Worm (Caenorhabditis elegans) whole organism, L1 larva: ENCODE results near the gene sdz-9.
A peak's percentile ranks its signal among the peaks of the same experiment; 100 is the strongest.

Experiments used
- C16A3.4 ChIP-seq: fragments of 150-350 bp; optimal IDR thresholded peaks from 2 replicates; lab custom pipeline; 2014; ENCODE audit warnings: missing biosample characterization, missing genetic modification characterization
- C34B4.2 ChIP-seq: sonication (generic microtip); optimal IDR thresholded peaks from 2 replicates; lab custom pipeline; 2017; ENCODE audit warnings: mild to moderate bottlenecking, missing genetic modification characterization, missing compliant biosample characterization
- ceh-82 ChIP-seq, 3 experiments: fragments of 150-350 bp in 1 of 3; sonication (generic microtip) in 2 of 3; optimal IDR thresholded peaks; 2 replicates each; lab custom pipeline; 2014 to 2017; ENCODE audit warnings: missing biosample characterization in 3 of 3, missing genetic modification characterization in 3 of 3
- ceh-88 ChIP-seq: fragments of 200-800 bp; sonication (Bioruptor generic); IDR thresholded peaks from 2 replicates; pipeline ENCODE4 v1.3.6; 2022; ENCODE audit warnings: missing genetic modification characterization, missing compliant biosample characterization
- ces-1 ChIP-seq: fragments of 150-350 bp; optimal IDR thresholded peaks from 2 replicates; lab custom pipeline; 2014; ENCODE audit warnings: missing biosample characterization, missing genetic modification reagents, missing genetic modification characterization
- dpl-1 ChIP-seq, 3 experiments: fragments of 150-350 bp in 2 of 3; sonication (generic microtip) in 1 of 3; optimal IDR thresholded peaks; 2 replicates each; lab custom pipeline; 2014 to 2017; ENCODE audit warnings: missing biosample characterization in 3 of 3, missing genetic modification characterization in 3 of 3, missing genetic modification reagents in 3 of 3
- efl-1 ChIP-seq, 4 experiments: fragments of 150-350 bp; optimal IDR thresholded peaks in 3 of 4; peaks in 1 of 4; 1 replicate in 1 of 4; 2 replicates in 3 of 4; lab custom pipeline; 2014; ENCODE audit warnings: missing biosample characterization in 2 of 4, missing genetic modification characterization in 2 of 4, missing genetic modification reagents in 2 of 4
- fkh-10 ChIP-seq: sonication (generic microtip); optimal IDR thresholded peaks from 2 replicates; lab custom pipeline; 2017; ENCODE audit warnings: missing biosample characterization, missing genetic modification reagents, missing genetic modification characterization
- fkh-8 ChIP-seq: sonication (generic microtip); optimal IDR thresholded peaks from 2 replicates; lab custom pipeline; 2016; ENCODE audit warnings: mild to moderate bottlenecking, missing genetic modification characterization, missing compliant biosample characterization
- fos-1 ChIP-seq: fragments of 150-350 bp; optimal IDR thresholded peaks from 2 replicates; lab custom pipeline; 2014; ENCODE audit warnings: missing biosample characterization, missing genetic modification characterization
- hlh-17 ChIP-seq: fragments of 200-800 bp; sonication (Bioruptor generic); optimal IDR thresholded peaks from 2 replicates; lab custom pipeline; 2018; ENCODE audit warnings: missing genetic modification characterization, mild to moderate bottlenecking, missing compliant biosample characterization, moderate library complexity, borderline replicate concordance
- hpl-2 ChIP-seq: fragments of 150-350 bp; optimal IDR thresholded peaks from 2 replicates; lab custom pipeline; 2014; ENCODE audit warnings: missing biosample characterization, missing genetic modification reagents, missing genetic modification characterization
- jun-1 ChIP-seq: fragments of 150-350 bp; optimal IDR thresholded peaks from 2 replicates; lab custom pipeline; 2014; ENCODE audit warnings: missing biosample characterization, missing genetic modification reagents, missing genetic modification characterization
- lin-13 ChIP-seq: fragments of 150-350 bp; optimal IDR thresholded peaks from 2 replicates; lab custom pipeline; 2014; ENCODE audit warnings: missing biosample characterization, missing genetic modification reagents, missing genetic modification characterization
- lin-14 ChIP-seq: fragments of 200-800 bp; sonication (Bioruptor generic); optimal IDR thresholded peaks from 2 replicates; lab custom pipeline; 2018; ENCODE audit warnings: mild to moderate bottlenecking, missing genetic modification characterization, moderate library complexity, missing compliant biosample characterization
- lin-35 ChIP-seq, 2 experiments: fragments of 150-350 bp; optimal IDR thresholded peaks; 2 replicates each; lab custom pipeline; 2014; ENCODE audit warnings: missing biosample characterization in 2 of 2, missing genetic modification characterization in 2 of 2, missing genetic modification reagents in 2 of 2
- lin-39 ChIP-seq: fragments of 150-350 bp; optimal IDR thresholded peaks from 2 replicates; lab custom pipeline; 2014; ENCODE audit warnings: missing biosample characterization, missing genetic modification reagents, missing genetic modification characterization
- lsy-2 ChIP-seq, 2 experiments: fragments of 150-350 bp; optimal IDR thresholded peaks; 2 replicates each; lab custom pipeline; 2014; ENCODE audit warnings: missing biosample characterization in 2 of 2, missing genetic modification characterization in 2 of 2
- mab-9 ChIP-seq: fragments of 200-800 bp; sonication (Bioruptor generic); IDR thresholded peaks from 2 replicates; pipeline ENCODE4 v1.3.6; 2022; ENCODE audit warnings: missing genetic modification reagents, missing genetic modification characterization, missing compliant biosample characterization
- mdl-1 ChIP-seq, 2 experiments: fragments of 150-350 bp; optimal IDR thresholded peaks; 2 replicates each; lab custom pipeline; 2014 to 2017; ENCODE audit warnings: missing biosample characterization in 2 of 2, missing genetic modification characterization in 2 of 2, inconsistent platforms in 1 of 2
- mep-1 ChIP-seq: fragments of 150-350 bp; optimal IDR thresholded peaks from 2 replicates; lab custom pipeline; 2014; ENCODE audit warnings: missing biosample characterization, missing genetic modification characterization
- nhr-19 ChIP-seq: fragments of 200-800 bp; sonication (Bioruptor generic); conservative IDR thresholded peaks from 2 replicates; pipeline ENCODE4 v1.3.6; 2022; ENCODE audit warnings: missing genetic modification characterization, missing compliant biosample characterization
- nhr-47 ChIP-seq: sonication (generic microtip); optimal IDR thresholded peaks from 2 replicates; lab custom pipeline; 2016; ENCODE audit warnings: mild to moderate bottlenecking, missing genetic modification characterization, moderate library complexity, missing compliant biosample characterization
- nhr-71 ChIP-seq: sonication (generic microtip); optimal IDR thresholded peaks from 2 replicates; lab custom pipeline; 2016; ENCODE audit warnings: mild to moderate bottlenecking, missing genetic modification characterization, moderate library complexity, missing compliant biosample characterization
- nhr-76 ChIP-seq: sonication (generic microtip); optimal IDR thresholded peaks from 2 replicates; lab custom pipeline; 2017; ENCODE audit warnings: missing biosample characterization, missing genetic modification characterization
- nhr-84 ChIP-seq: sonication (generic microtip); optimal IDR thresholded peaks from 2 replicates; lab custom pipeline; 2017; ENCODE audit warnings: missing biosample characterization, missing genetic modification characterization
- nhr-85 ChIP-seq: sonication (generic microtip); peaks from one replicate; lab custom pipeline; 2016; ENCODE audit warnings: missing genetic modification characterization, inconsistent platforms, missing compliant biosample characterization
- pax-3 ChIP-seq: fragments of 200-800 bp; sonication (Bioruptor generic); optimal IDR thresholded peaks from 2 replicates; lab custom pipeline; 2018; ENCODE audit warnings: mild to moderate bottlenecking, missing genetic modification characterization, moderate library complexity, missing compliant biosample characterization
- rnt-1 ChIP-seq: sonication (generic microtip); optimal IDR thresholded peaks from 2 replicates; lab custom pipeline; 2016; ENCODE audit warnings: mild to moderate bottlenecking, missing genetic modification characterization, moderate library complexity, missing compliant biosample characterization
- skn-1 ChIP-seq: fragments of 150-350 bp; optimal IDR thresholded peaks from 2 replicates; lab custom pipeline; 2014; ENCODE audit warnings: missing biosample characterization, missing genetic modification characterization
- snu-23 ChIP-seq: sonication (generic microtip); optimal IDR thresholded peaks from 2 replicates; lab custom pipeline; 2016; ENCODE audit warnings: missing genetic modification characterization, missing compliant biosample characterization
- sox-4 ChIP-seq: sonication (generic microtip); optimal IDR thresholded peaks from 2 replicates; lab custom pipeline; 2016; ENCODE audit warnings: missing genetic modification characterization, missing compliant biosample characterization
- sup-37 ChIP-seq: fragments of 200-800 bp; sonication (Bioruptor generic); optimal IDR thresholded peaks from 2 replicates; lab custom pipeline; 2018; ENCODE audit warnings: mild to moderate bottlenecking, missing genetic modification characterization, missing compliant biosample characterization
- swsn-7 ChIP-seq: sonication (generic microtip); optimal IDR thresholded peaks from 2 replicates; lab custom pipeline; 2016; ENCODE audit warnings: missing genetic modification characterization, missing compliant biosample characterization
- tbx-2 ChIP-seq: sonication (generic microtip); optimal IDR thresholded peaks from 2 replicates; lab custom pipeline; 2016; ENCODE audit warnings: missing genetic modification characterization, missing compliant biosample characterization
- unc-30 ChIP-seq: sonication (generic microtip); optimal IDR thresholded peaks from 2 replicates; lab custom pipeline; 2017; ENCODE audit warnings: missing biosample characterization, missing genetic modification characterization
- unc-86 ChIP-seq: sonication (generic microtip); optimal IDR thresholded peaks from 2 replicates; lab custom pipeline; 2016; ENCODE audit warnings: missing genetic modification characterization, missing compliant biosample characterization
- unc-98 ChIP-seq: fragments of 200-800 bp; sonication (Bioruptor generic); IDR thresholded peaks from 2 replicates; pipeline ENCODE4 v1.3.6; 2022; ENCODE audit warnings: missing genetic modification characterization, missing compliant biosample characterization
- xbp-1 ChIP-seq: sonication (generic microtip); optimal IDR thresholded peaks from 2 replicates; lab custom pipeline; 2016; ENCODE audit warnings: missing genetic modification characterization, missing compliant biosample characterization
- zag-1 ChIP-seq: fragments of 150-350 bp; optimal IDR thresholded peaks from 2 replicates; lab custom pipeline; 2014; ENCODE audit warnings: missing biosample characterization, missing genetic modification characterization

Gene sdz-9

DNA sequence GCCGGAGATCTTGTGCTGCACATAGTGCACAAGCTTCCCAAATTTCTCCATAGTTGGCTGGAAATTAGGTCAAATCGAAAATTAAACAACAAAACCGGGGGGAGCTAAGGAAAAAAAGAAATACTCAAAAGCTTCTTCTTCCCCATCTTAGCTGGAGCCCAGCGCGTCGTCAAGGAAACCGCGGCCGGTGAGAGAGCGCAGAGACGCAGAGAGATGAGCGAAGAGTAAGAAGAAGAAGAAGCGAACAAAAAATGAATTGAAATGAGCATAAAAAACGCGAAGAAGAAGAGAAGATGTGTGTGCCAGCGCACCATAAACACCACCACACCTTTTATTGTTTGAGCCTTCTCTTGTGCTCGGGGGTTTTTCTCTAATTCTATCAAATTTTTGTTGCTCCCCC, 38.2 kb downstream of the sdz-9 start, which contains the start of gene wdr-31:
Gene wdr-31 (minus strand): TSS at position 101 of the 400 bp plus-strand sequence.
- no peak for TF ChIP-seq zag-1 (tag; lab: Kevin White, UChicago)
- TF ChIP-seq tbx-2 (tag; lab: Kevin White, UChicago) = no peak
- peak; percentile 39 for TF ChIP-seq fkh-8
- TF ChIP-seq ceh-82 (tag; optimal IDR thresholded peaks at IDR 0.05; lab: Kevin White, UChicago) = no peak
- no peak for TF ChIP-seq lin-35 (GFP tag; optimal IDR thresholded peaks at IDR 0.05; lab: Kevin White, UChicago)
- no peak for TF ChIP-seq sox-4

DNA sequence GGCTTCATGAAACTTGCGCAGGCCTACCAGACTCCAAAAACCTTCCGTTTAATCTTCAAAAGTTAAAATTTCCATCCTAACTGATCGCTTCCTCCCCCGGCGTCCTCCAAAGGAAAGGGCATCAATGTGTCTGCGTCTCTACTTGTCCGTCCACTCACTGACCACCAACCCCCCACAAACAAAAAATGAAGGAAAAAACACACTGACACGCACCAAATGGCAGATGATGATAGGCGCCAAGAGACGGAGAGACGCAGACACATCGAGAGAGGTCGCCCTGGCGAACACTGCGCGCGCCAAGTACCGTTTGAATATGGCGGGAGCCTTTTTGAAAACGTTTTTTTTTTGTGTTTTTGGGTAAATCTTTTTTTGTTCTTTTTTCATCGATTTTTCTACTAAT, 38.7 kb downstream of the sdz-9 start:
- TF ChIP-seq sup-37 (GFP tag; lab: Kevin White, UChicago) (no peak), nhr-76 (tag; lab: Kevin White, UChicago) (no peak), unc-86 (tag; lab: Kevin White, UChicago) (no peak), nhr-84 (tag; lab: Kevin White, UChicago) (no peak), fos-1 (tag; lab: Kevin White, UChicago) (no peak), skn-1 (no peak), C16A3.4 (no peak), mep-1 (tag; lab: Kevin White, UChicago) (peak; percentile 22), lin-35 (GFP tag; optimal IDR thresholded peaks at IDR 0.05; lab: Kevin White, UChicago) (peak in 1 of 2 experiments; percentile 4), rnt-1 (peak; percentile 51), fkh-10 (GFP tag; lab: Kevin White, UChicago) (no peak), snu-23 (GFP tag; lab: Kevin White, UChicago) (peak; percentile 33), lin-14 (peak; percentile 88), nhr-47 (tag; lab: Kevin White, UChicago) (peak; percentile 19), nhr-71 (peak; percentile 44), unc-30 (tag; lab: Kevin White, UChicago) (no peak), fkh-8 (peak; percentile 5), swsn-7 (tag; lab: Kevin White, UChicago) (peak; percentile 7), lsy-2 (tag; optimal IDR thresholded peaks at IDR 0.05; lab: Kevin White, UChicago) (peak in 1 of 2 experiments; percentile 38), nhr-85 (tag; lab: Kevin White, UChicago) (peak; percentile 53), unc-98 (GFP tag; lab: Robert Waterston, UW) (no peak), efl-1 (optimal IDR thresholded peaks at IDR 0.05; lab: Kevin White, UChicago) (peak; percentile 40 to 44), efl-1 (GFP tag; optimal IDR thresholded peaks at IDR 0.05 in 1 of 2; lab: Kevin White, UChicago) (peak; percentile 0 to 93), pax-3 (tag; lab: Kevin White, UChicago) (no peak), ceh-82 (tag; optimal IDR thresholded peaks at IDR 0.05; lab: Kevin White, UChicago) (peak in 1 of 3 experiments; percentile 61), mab-9 (GFP tag; lab: Robert Waterston, UW) (no peak), lin-39 (no peak), dpl-1 (GFP tag; optimal IDR thresholded peaks at IDR 0.05; lab: Kevin White, UChicago) (peak in 2 of 3 experiments; percentile 12 to 21), jun-1 (tag; lab: Kevin White, UChicago) (no peak)

DNA sequence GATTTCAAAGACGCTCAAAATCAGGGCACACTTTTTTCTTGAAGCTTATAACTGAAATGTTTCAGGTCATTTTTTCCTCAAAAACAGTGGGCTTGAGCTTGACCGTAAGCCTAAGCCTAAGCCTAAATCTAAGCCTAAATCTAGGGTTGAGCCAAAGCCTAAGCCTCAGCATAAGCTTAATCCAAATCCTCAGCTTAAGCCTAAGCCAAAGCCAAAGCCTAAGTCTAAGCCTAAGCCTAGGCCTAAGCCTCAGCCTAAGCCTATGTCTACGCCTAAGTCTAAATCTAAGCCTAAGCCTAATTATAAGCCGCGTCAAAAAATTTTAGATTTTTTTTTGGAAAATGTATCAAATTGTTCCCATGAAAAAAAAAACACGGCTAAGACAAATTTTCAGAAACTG, 39.2 kb downstream of the sdz-9 start:
- TF ChIP-seq lin-14 (no peak), nhr-47 (tag; lab: Kevin White, UChicago) (no peak), mep-1 (tag; lab: Kevin White, UChicago) (no peak), efl-1 (optimal IDR thresholded peaks at IDR 0.05; lab: Kevin White, UChicago) (no peak), efl-1 (GFP tag; optimal IDR thresholded peaks at IDR 0.05 in 1 of 2; lab: Kevin White, UChicago) (no peak), lin-13 (GFP tag; lab: Kevin White, UChicago) (no peak), jun-1 (tag; lab: Kevin White, UChicago) (no peak), C34B4.2 (no peak), dpl-1 (GFP tag; optimal IDR thresholded peaks at IDR 0.05; lab: Kevin White, UChicago) (no peak), hlh-17 (GFP tag; lab: Kevin White, UChicago) (no peak), nhr-85 (tag; lab: Kevin White, UChicago) (no peak), ces-1 (GFP tag; lab: Kevin White, UChicago) (no peak), hpl-2 (GFP tag; lab: Kevin White, UChicago) (no peak), mdl-1 (tag; optimal IDR thresholded peaks at IDR 0.05; lab: Kevin White, UChicago) (no peak), unc-30 (tag; lab: Kevin White, UChicago) (no peak), xbp-1 (no peak), mab-9 (GFP tag; lab: Robert Waterston, UW) (no peak), ceh-88 (no peak), nhr-19 (GFP tag; lab: Robert Waterston, UW) (no peak)
